Worm (Caenorhabditis elegans) whole organism, midembryonic: ENCODE data around the gene C39D10.8.

Experiments used
- T22C8.4 ChIP-seq: fragments of 200-800 bp; sonication (Bioruptor generic); IDR thresholded peaks from 2 replicates; pipeline ENCODE4 v1.3.6; 2022; ENCODE audit warnings: missing genetic modification characterization, missing compliant biosample characterization
- flt-1 ChIP-seq: fragments of 200-800 bp; sonication (Bioruptor generic); IDR thresholded peaks from 2 replicates; pipeline ENCODE4 v1.3.6; 2022; ENCODE audit warnings: missing genetic modification characterization, missing compliant biosample characterization
- med-1 ChIP-seq: sonication (generic microtip); optimal IDR thresholded peaks from 2 replicates; lab custom pipeline; 2017; ENCODE audit warnings: missing genetic modification characterization, mild to moderate bottlenecking, missing compliant biosample characterization, antibody characterized with exemption, missing genetic modification reagents; ENCODE audit not compliant: insufficient read depth
- ref-1 ChIP-seq: fragments of 200-800 bp; sonication (Bioruptor generic); conservative IDR thresholded peaks from 2 replicates; pipeline ENCODE4 v1.3.6; 2022; ENCODE audit warnings: missing genetic modification reagents, missing genetic modification characterization, missing compliant biosample characterization
- tab-1 ChIP-seq: fragments of 200-800 bp; sonication (Bioruptor generic); IDR thresholded peaks from 2 replicates; pipeline ENCODE4 v1.3.6; 2022; ENCODE audit warnings: missing genetic modification characterization, missing compliant biosample characterization
- ztf-23 ChIP-seq: fragments of 200-800 bp; sonication (Bioruptor generic); IDR thresholded peaks from 2 replicates; pipeline ENCODE4 v1.3.6; 2022; ENCODE audit warnings: missing genetic modification reagents, missing genetic modification characterization, missing compliant biosample characterization

ce11 chrX:7838582-7838981, 42.2 kb downstream of the C39D10.8 start, which contains the start of gene nlp-101:
- no peak for TF ChIP-seq T22C8.4 (GFP tag; lab: Robert Waterston, UW)
- TF ChIP-seq flt-1, result no peak
- TF ChIP-seq ztf-23 (GFP tag; lab: Robert Waterston, UW), result no peak
- no peak for TF ChIP-seq med-1 (GFP tag; lab: Kevin White, UChicago)
- no peak for TF ChIP-seq tab-1 (GFP tag; lab: Robert Waterston, UW)
- no peak for TF ChIP-seq ref-1 (GFP tag; lab: Robert Waterston, UW)
